Worm (Caenorhabditis elegans) whole organism, late embryonic: Measurements from ENCODE around the gene sax-3.

Experiments used
- ama-1 ChIP-seq: fragments of 150-350 bp; optimal IDR thresholded peaks from 2 replicates; lab custom pipeline; 2014
- ceh-2 ChIP-seq: sonication (generic microtip); optimal IDR thresholded peaks from 2 replicates; lab custom pipeline; 2016; ENCODE audit warnings: missing genotype, missing genetic modification characterization, missing compliant biosample characterization
- che-1 ChIP-seq: sonication (generic microtip); optimal IDR thresholded peaks from 2 replicates; lab custom pipeline; 2016; ENCODE audit warnings: mild to moderate bottlenecking, missing genetic modification characterization, missing compliant biosample characterization
- dmd-4 ChIP-seq: sonication (generic microtip); optimal IDR thresholded peaks from 2 replicates; lab custom pipeline; 2016; ENCODE audit warnings: borderline replicate concordance, missing genetic modification characterization, missing compliant biosample characterization
- fkh-10 ChIP-seq: fragments of 150-350 bp; optimal IDR thresholded peaks from 2 replicates; lab custom pipeline; 2014; ENCODE audit warnings: missing biosample characterization, missing genetic modification reagents, missing genetic modification characterization
- lim-6 ChIP-seq: sonication (generic microtip); optimal IDR thresholded peaks from 2 replicates; lab custom pipeline; 2016; ENCODE audit warnings: missing genetic modification characterization, missing compliant biosample characterization
- madf-2 ChIP-seq: sonication (generic microtip); optimal IDR thresholded peaks from 2 replicates; lab custom pipeline; 2017; ENCODE audit warnings: missing genetic modification characterization, missing compliant biosample characterization
- nfya-1 ChIP-seq: sonication (generic microtip); optimal IDR thresholded peaks from 2 replicates; lab custom pipeline; 2017; ENCODE audit warnings: missing genetic modification characterization, mild to moderate bottlenecking, missing compliant biosample characterization, antibody characterized with exemption, moderate library complexity
- nhr-11 ChIP-seq: fragments of 150-350 bp; optimal IDR thresholded peaks from 2 replicates; lab custom pipeline; 2014; ENCODE audit warnings: missing biosample characterization, missing genetic modification characterization
- pha-4 ChIP-seq: fragments of 150-350 bp; optimal IDR thresholded peaks from 2 replicates; lab custom pipeline; 2018; ENCODE audit warnings: missing biosample characterization, missing genetic modification reagents, missing genetic modification characterization
- pqm-1 ChIP-seq: sonication (generic microtip); optimal IDR thresholded peaks from 2 replicates; lab custom pipeline; 2016; ENCODE audit warnings: missing genetic modification characterization, missing compliant biosample characterization
- tbx-2 ChIP-seq: sonication (generic microtip); optimal IDR thresholded peaks from 2 replicates; lab custom pipeline; 2016; ENCODE audit warnings: missing genetic modification characterization, missing compliant biosample characterization

- TF ChIP-seq nfya-1: no peak
- TF ChIP-seq tbx-2 (tag; lab: Kevin White, UChicago): no peak
- no peak for TF ChIP-seq fkh-10 (GFP tag; lab: Kevin White, UChicago)
- TF ChIP-seq dmd-4: no peak
- no peak for TF ChIP-seq ama-1 (lab: Kevin White, UChicago)
- TF ChIP-seq pqm-1 (tag; lab: Kevin White, UChicago): no peak
- TF ChIP-seq che-1: no peak
- no peak for TF ChIP-seq pha-4 (tag; lab: Kevin White, UChicago)
- TF ChIP-seq lim-6 (tag; lab: Kevin White, UChicago): no peak
- no peak for TF ChIP-seq nhr-11 (tag; lab: Kevin White, UChicago)
- TF ChIP-seq ceh-2 (tag; lab: Kevin White, UChicago): no peak
- no peak for TF ChIP-seq madf-2 (tag; lab: Kevin White, UChicago)
Observed at ce11 chrX:3470307-3470706, 4.6 kb upstream of the sax-3 start.
